Fruit fly (Drosophila melanogaster) whole organism, embryonic: ENCODE data around the gene CG13126.
A peak's percentile ranks its signal among the peaks of the same experiment; 100 is the strongest.

Source experiments
- Adf1 ChIP-seq: fragments of 200-800 bp; sonication (Bioruptor generic); IDR thresholded peaks from 2 replicates; pipeline ENCODE4 v1.3.6; 2022; ENCODE audit warnings: missing biosample characterization, missing genetic modification characterization
- Aef1 ChIP-seq: fragments of 200-800 bp; sonication (Bioruptor generic); IDR thresholded peaks from 3 replicates; pipeline ENCODE4 v1.3.6; 2022; ENCODE audit warnings: missing biosample characterization, missing genetic modification characterization
- Atf3 ChIP-seq: fragments of 200-800 bp; sonication (Bioruptor generic); optimal IDR thresholded peaks from 3 replicates; lab custom pipeline; 2016; ENCODE audit warnings: missing biosample characterization, missing genetic modification characterization
- CG10431 ChIP-seq: fragments of 200-800 bp; sonication (Bioruptor generic); optimal IDR thresholded peaks from 3 replicates; lab custom pipeline; 2018; ENCODE audit warnings: missing biosample characterization, mild to moderate bottlenecking, missing genetic modification characterization
- CG11456 ChIP-seq: fragments of 200-800 bp; sonication (Bioruptor generic); IDR thresholded peaks from 3 replicates; pipeline ENCODE4 v1.3.6; 2022; ENCODE audit warnings: missing biosample characterization, missing genetic modification characterization
- CG11560 ChIP-seq: fragments of 200-800 bp; sonication (Bioruptor generic); IDR thresholded peaks from 3 replicates; pipeline ENCODE4 v1.3.6; 2022; ENCODE audit warnings: missing biosample characterization, missing genetic modification characterization
- CG1233 ChIP-seq: fragments of 200-800 bp; sonication (Bioruptor generic); optimal IDR thresholded peaks from 4 replicates; lab custom pipeline; 2018; ENCODE audit warnings: missing biosample characterization, mild to moderate bottlenecking, missing genetic modification characterization
- CG14441 ChIP-seq: fragments of 200-800 bp; sonication (Bioruptor generic); IDR thresholded peaks from 2 replicates; pipeline ENCODE4 v1.3.6; 2022; ENCODE audit warnings: missing biosample characterization, missing genetic modification characterization
- CG1529 ChIP-seq: fragments of 200-800 bp; sonication (Bioruptor generic); optimal IDR thresholded peaks from 3 replicates; lab custom pipeline; 2018; ENCODE audit warnings: missing biosample characterization, missing genetic modification characterization
- CG16779 ChIP-seq: fragments of 200-800 bp; sonication (Bioruptor generic); IDR thresholded peaks from 2 replicates; pipeline ENCODE4 v1.3.6; 2022; ENCODE audit warnings: missing biosample characterization, missing genetic modification characterization
- CG18764 ChIP-seq: fragments of 200-800 bp; sonication (Bioruptor generic); optimal IDR thresholded peaks from 3 replicates; lab custom pipeline; 2016; ENCODE audit warnings: missing biosample characterization, missing genetic modification characterization
- CG30020 ChIP-seq: fragments of 200-800 bp; optimal IDR thresholded peaks from 2 replicates; lab custom pipeline; 2019; ENCODE audit warnings: missing biosample characterization, mild to moderate bottlenecking, missing genetic modification characterization, moderate library complexity
- CG32767 ChIP-seq: fragments of 200-800 bp; sonication (Bioruptor generic); IDR thresholded peaks from 2 replicates; pipeline ENCODE4 v1.3.6; 2022; ENCODE audit warnings: missing biosample characterization, missing genetic modification characterization
- CG34224 ChIP-seq: fragments of 200-800 bp; sonication (Bioruptor generic); IDR thresholded peaks from 3 replicates; pipeline ENCODE4 v1.3.6; 2022; ENCODE audit warnings: missing biosample characterization, missing genetic modification characterization; ENCODE audit not compliant: partially characterized antibody
- CG6765 ChIP-seq: fragments of 200-800 bp; sonication (Bioruptor generic); optimal IDR thresholded peaks from 3 replicates; lab custom pipeline; 2017; ENCODE audit warnings: missing biosample characterization, mild to moderate bottlenecking, missing genetic modification characterization
- CG8765 ChIP-seq: fragments of 200-800 bp; sonication (Bioruptor generic); IDR thresholded peaks from 2 replicates; pipeline ENCODE4 v1.3.6; 2022; ENCODE audit warnings: missing biosample characterization, missing genetic modification characterization
- CG9609 ChIP-seq: fragments of 200-800 bp; sonication (Bioruptor generic); optimal IDR thresholded peaks from 3 replicates; lab custom pipeline; 2016; ENCODE audit warnings: missing biosample characterization, missing genetic modification characterization
- CG9797 ChIP-seq: fragments of 200-800 bp; sonication (Bioruptor generic); optimal IDR thresholded peaks from 3 replicates; lab custom pipeline; 2018; ENCODE audit warnings: missing biosample characterization, mild to moderate bottlenecking, missing genetic modification characterization
- Chrac-16 ChIP-seq: fragments of 200-800 bp; sonication (Bioruptor generic); optimal IDR thresholded peaks from 3 replicates; lab custom pipeline; 2016; ENCODE audit warnings: missing biosample characterization, missing genetic modification characterization
- Dll ChIP-seq: fragments of 200-800 bp; sonication (Bioruptor generic); IDR thresholded peaks from 4 replicates; pipeline ENCODE4 v1.3.6; 2022; ENCODE audit warnings: missing biosample characterization, missing genetic modification characterization; ENCODE audit not compliant: partially characterized antibody
- Dref ChIP-seq: fragments of 200-800 bp; sonication (Bioruptor generic); IDR thresholded peaks from 2 replicates; pipeline ENCODE4 v1.3.6; 2022; ENCODE audit warnings: missing biosample characterization, missing genetic modification characterization
- HHEX ChIP-seq: fragments of 200-800 bp; sonication (Bioruptor generic); optimal IDR thresholded peaks from 3 replicates; lab custom pipeline; 2017; ENCODE audit warnings: missing biosample characterization, mild to moderate bottlenecking, missing genetic modification characterization, missing genetic modification reagents
- Lhr ChIP-seq: fragments of 200-800 bp; sonication (Bioruptor generic); optimal IDR thresholded peaks from 3 replicates; lab custom pipeline; 2017; ENCODE audit warnings: mild to moderate bottlenecking, missing biosample characterization, missing genetic modification reagents, missing genetic modification characterization
- MESR4 ChIP-seq: fragments of 200-800 bp; sonication (Bioruptor generic); optimal IDR thresholded peaks from 2 replicates; lab custom pipeline; 2018; ENCODE audit warnings: missing biosample characterization, mild to moderate bottlenecking, missing genetic modification characterization, moderate library complexity
- Nf-YB ChIP-seq: fragments of 200-800 bp; sonication (Bioruptor generic); optimal IDR thresholded peaks from 3 replicates; lab custom pipeline; 2019; ENCODE audit warnings: missing biosample characterization, mild to moderate bottlenecking, missing genetic modification characterization, moderate library complexity
- NfI ChIP-seq: fragments of 200-800 bp; sonication (Bioruptor generic); optimal IDR thresholded peaks from 3 replicates; lab custom pipeline; 2018; ENCODE audit warnings: missing biosample characterization, mild to moderate bottlenecking, missing genetic modification characterization, moderate library complexity
- ase ChIP-seq: fragments of 200-800 bp; sonication (Bioruptor generic); IDR thresholded peaks from 3 replicates; pipeline ENCODE4 v1.3.6; 2022; ENCODE audit warnings: missing biosample characterization, missing genetic modification characterization
- bowl ChIP-seq: fragments of 200-800 bp; sonication (Bioruptor generic); IDR thresholded peaks from 2 replicates; pipeline ENCODE4 v1.3.6; 2022; ENCODE audit warnings: missing biosample characterization, missing genetic modification characterization
- caup ChIP-seq: fragments of 200-800 bp; sonication (Bioruptor generic); optimal IDR thresholded peaks from 3 replicates; lab custom pipeline; 2017; ENCODE audit warnings: missing biosample characterization, mild to moderate bottlenecking, missing genetic modification characterization, moderate library complexity; ENCODE audit not compliant: severe bottlenecking
- chinmo ChIP-seq: fragments of 200-800 bp; sonication (Bioruptor generic); IDR thresholded peaks from 4 replicates; pipeline ENCODE4 v1.3.6; 2022; ENCODE audit warnings: missing biosample characterization, missing genetic modification characterization; ENCODE audit not compliant: partially characterized antibody
- en ChIP-seq: fragments of 200-800 bp; sonication (Bioruptor generic); optimal IDR thresholded peaks from 2 replicates; lab custom pipeline; 2016; ENCODE audit warnings: missing biosample characterization, missing genetic modification characterization
- grn ChIP-seq: fragments of 200-800 bp; sonication (Bioruptor generic); optimal IDR thresholded peaks from 3 replicates; lab custom pipeline; 2017; ENCODE audit warnings: missing biosample characterization, missing genetic modification characterization
- ham ChIP-seq: fragments of 200-800 bp; sonication (Bioruptor generic); IDR thresholded peaks from 2 replicates; pipeline ENCODE4 v1.3.6; 2022; ENCODE audit warnings: missing biosample characterization, missing genetic modification characterization
- hbn ChIP-seq: fragments of 200-800 bp; sonication (Bioruptor generic); IDR thresholded peaks from 2 replicates; pipeline ENCODE4 v1.3.6; 2022; ENCODE audit warnings: missing biosample characterization, missing genetic modification characterization; ENCODE audit not compliant: partially characterized antibody
- jing ChIP-seq: fragments of 200-800 bp; sonication (Bioruptor generic); optimal IDR thresholded peaks from 2 replicates; lab custom pipeline; 2018; ENCODE audit warnings: missing biosample characterization, mild to moderate bottlenecking, missing genetic modification characterization
- ken ChIP-seq: fragments of 200-800 bp; sonication (Bioruptor generic); IDR thresholded peaks from 3 replicates; pipeline ENCODE4 v1.3.6; 2022; ENCODE audit warnings: missing biosample characterization, missing genetic modification characterization
- luna ChIP-seq: fragments of 200-800 bp; sonication (Bioruptor generic); optimal IDR thresholded peaks from 2 replicates; lab custom pipeline; 2016; ENCODE audit warnings: missing biosample characterization, missing genetic modification characterization
- nom ChIP-seq: fragments of 200-800 bp; sonication (Bioruptor generic); optimal IDR thresholded peaks from 2 replicates; lab custom pipeline; 2017; ENCODE audit warnings: missing biosample characterization, missing genetic modification characterization, mild to moderate bottlenecking, moderate library complexity, missing genetic modification reagents
- oc ChIP-seq: fragments of 200-800 bp; sonication (Bioruptor generic); optimal IDR thresholded peaks from 2 replicates; lab custom pipeline; 2018; ENCODE audit warnings: missing biosample characterization, mild to moderate bottlenecking, missing genetic modification characterization, moderate library complexity
- pfk ChIP-seq: fragments of 200-800 bp; sonication (Bioruptor generic); optimal IDR thresholded peaks from 2 replicates; lab custom pipeline; 2018; ENCODE audit warnings: missing biosample characterization, mild to moderate bottlenecking, missing genetic modification characterization, moderate library complexity
- pho ChIP-seq: fragments of 200-800 bp; sonication (Bioruptor generic); optimal IDR thresholded peaks from 2 replicates; lab custom pipeline; 2016; ENCODE audit warnings: missing biosample characterization, missing genetic modification characterization
- phol ChIP-seq: fragments of 200-800 bp; sonication (Bioruptor generic); optimal IDR thresholded peaks from 3 replicates; lab custom pipeline; 2018; ENCODE audit warnings: missing biosample characterization, mild to moderate bottlenecking, missing genetic modification characterization, moderate library complexity
- pros ChIP-seq: fragments of 200-800 bp; sonication (Bioruptor generic); optimal IDR thresholded peaks from 3 replicates; lab custom pipeline; 2019; ENCODE audit warnings: missing biosample characterization, mild to moderate bottlenecking, missing genetic modification characterization, moderate library complexity
- psq ChIP-seq: fragments of 200-800 bp; sonication (Bioruptor generic); optimal IDR thresholded peaks from 2 replicates; lab custom pipeline; 2017; ENCODE audit warnings: missing biosample characterization, missing genetic modification characterization
- sens-2 ChIP-seq: fragments of 200-800 bp; sonication (Bioruptor generic); IDR thresholded peaks from 2 replicates; pipeline ENCODE4 v1.3.6; 2022; ENCODE audit warnings: missing biosample characterization, missing genetic modification characterization
- sima ChIP-seq: fragments of 200-800 bp; sonication (Bioruptor generic); optimal IDR thresholded peaks from 2 replicates; lab custom pipeline; 2016; ENCODE audit warnings: missing biosample characterization, missing genetic modification characterization
- so ChIP-seq: fragments of 200-800 bp; sonication (Bioruptor generic); IDR thresholded peaks from 3 replicates; pipeline ENCODE4 v1.3.6; 2022; ENCODE audit warnings: missing biosample characterization, missing genetic modification characterization
- sob ChIP-seq: fragments of 200-800 bp; sonication (Bioruptor generic); IDR thresholded peaks from 2 replicates; pipeline ENCODE4 v1.3.6; 2022; ENCODE audit warnings: missing biosample characterization, missing genetic modification characterization
- tup ChIP-seq: fragments of 200-800 bp; sonication (Bioruptor generic); optimal IDR thresholded peaks from 2 replicates; lab custom pipeline; 2016; ENCODE audit warnings: missing biosample characterization, mild to moderate bottlenecking, missing genetic modification characterization, moderate library complexity
- vvl ChIP-seq: fragments of 200-800 bp; sonication (Bioruptor generic); IDR thresholded peaks from 2 replicates; pipeline ENCODE4 v1.3.6; 2022; ENCODE audit warnings: missing biosample characterization, missing genetic modification characterization
- zfh2 ChIP-seq: fragments of 200-800 bp; sonication (Bioruptor generic); optimal IDR thresholded peaks from 2 replicates; lab custom pipeline; 2016; ENCODE audit warnings: missing biosample characterization, missing genetic modification characterization

CG13126 gene

DNA sequence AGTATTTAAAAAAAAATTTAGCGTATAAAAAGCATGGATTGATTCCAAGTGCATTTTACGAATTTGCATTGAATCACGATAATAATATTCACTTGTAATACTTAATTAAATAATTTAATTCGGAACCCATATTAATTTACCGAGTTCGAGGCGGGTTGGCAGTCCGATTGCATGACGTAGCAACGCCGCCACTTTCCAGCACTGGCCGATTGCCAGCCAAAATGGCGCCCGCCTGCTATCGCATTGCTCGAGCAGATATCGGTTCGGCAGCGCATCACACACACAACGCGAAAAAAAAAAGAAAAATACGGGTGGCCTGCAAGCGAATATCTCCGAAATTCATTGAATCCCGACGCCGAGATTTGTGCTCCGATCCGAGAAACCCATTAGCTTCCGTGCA lies 49.6 kb upstream of the CG13126 start, which contains the start of gene Ndf (continued):
- TF ChIP-seq Lhr (GFP tag; lab: Kevin White, UChicago) (peak; percentile 65), zfh2 (GFP tag; lab: Kevin White, UChicago) (peak; percentile 69), hbn (peak; percentile 74), en (GFP tag; lab: Kevin White, UChicago) (no peak), CG32767 (no peak), so (GFP tag; lab: Robert Waterston, UW) (peak; percentile 22; the same call in 1 of the 3 replicates), HHEX (GFP tag; lab: Kevin White, UChicago) (peak; percentile 27), Dref (GFP tag; lab: Robert Waterston, UW) (peak; percentile 96), MESR4 (GFP tag; lab: Kevin White, UChicago) (peak; percentile 64), phol (tag; lab: Kevin White, UChicago) (peak; percentile 100), CG16779 (GFP tag; lab: Robert Waterston, UW) (peak; percentile 67; the same call in 1 of the 2 replicates), chinmo (GFP tag; lab: Robert Waterston, UW) (peak; percentile 51; the same call in 1 of the 4 replicates), Dll (GFP tag; lab: Robert Waterston, UW) (peak; percentile 72), pho (GFP tag; lab: Kevin White, UChicago) (peak; percentile 61), caup (peak; percentile 78), CG1233 (GFP tag; lab: Kevin White, UChicago) (peak; percentile 75), psq (GFP tag; lab: Kevin White, UChicago) (no peak), ken (GFP tag; lab: Robert Waterston, UW) (peak; percentile 83), Atf3 (peak; percentile 28), CG1529 (GFP tag; lab: Kevin White, UChicago) (no peak), jing (GFP tag; lab: Kevin White, UChicago) (no peak), ase (GFP tag; lab: Robert Waterston, UW) (0 out of 3 replicates have a peak, but pooled peaks have one; percentile 40), sima (GFP tag; lab: Kevin White, UChicago) (no peak), Aef1 (GFP tag; lab: Robert Waterston, UW) (peak; percentile 53), vvl (GFP tag; lab: Robert Waterston, UW) (peak; percentile 82), CG9797 (peak; percentile 56), Nf-YB (GFP tag; lab: Kevin White, UChicago) (peak; percentile 13), CG8765 (GFP tag; lab: Robert Waterston, UW) (no peak), oc (tag; lab: Kevin White, UChicago) (peak; percentile 4), CG14441 (GFP tag; lab: Robert Waterston, UW) (peak; percentile 38; the same call in 1 of the 2 replicates), NfI (GFP tag; lab: Kevin White, UChicago) (peak; percentile 77), grn (GFP tag; lab: Kevin White, UChicago) (no peak), CG6765 (GFP tag; lab: Kevin White, UChicago) (no peak), nom (GFP tag; lab: Kevin White, UChicago) (peak; percentile 34), ham (GFP tag; lab: Robert Waterston, UW) (no peak), luna (GFP tag; lab: Kevin White, UChicago) (no peak), Chrac-16 (GFP tag; lab: Kevin White, UChicago) (peak; percentile 61), CG9609 (GFP tag; lab: Kevin White, UChicago) (peak; percentile 65), CG30020 (tag; lab: Kevin White, UChicago) (peak; percentile 63), sob (GFP tag; lab: Robert Waterston, UW) (peak; percentile 76), pfk (GFP tag; lab: Kevin White, UChicago) (peak; percentile 53), tup (GFP tag; lab: Kevin White, UChicago) (peak; percentile 62), pros (GFP tag; lab: Kevin White, UChicago) (no peak), CG11456 (GFP tag; lab: Robert Waterston, UW) (peak; percentile 77; the same call in 2 of the 3 replicates), CG34224 (GFP tag; lab: Robert Waterston, UW) (peak; percentile 71), CG11560 (tag; lab: Robert Waterston, UW) (no peak), bowl (GFP tag; lab: Robert Waterston, UW) (no peak), sens-2 (GFP tag; lab: Robert Waterston, UW) (0 out of 2 replicates have a peak, but pooled peaks have one; percentile 8), Adf1 (peak; percentile 15), CG18764 (peak; percentile 63), CG10431 (GFP tag; lab: Kevin White, UChicago) (peak; percentile 0)
